Worm (Caenorhabditis elegans) whole organism, midembryonic: ENCODE results near the gene srbc-1.

ENCODE experiments used
- flt-1 ChIP-seq: fragments of 200-800 bp; sonication (Bioruptor generic); IDR thresholded peaks from 2 replicates; pipeline ENCODE4 v1.3.6; 2022; ENCODE audit warnings: missing genetic modification characterization, missing compliant biosample characterization
- klf-2 ChIP-seq: fragments of 200-800 bp; sonication (Bioruptor generic); conservative IDR thresholded peaks from 2 replicates; pipeline ENCODE4 v1.3.6; 2022; ENCODE audit warnings: missing genetic modification reagents, missing genetic modification characterization, missing compliant biosample characterization
- med-1 ChIP-seq: sonication (generic microtip); optimal IDR thresholded peaks from 2 replicates; lab custom pipeline; 2017; ENCODE audit warnings: missing genetic modification characterization, mild to moderate bottlenecking, missing compliant biosample characterization, antibody characterized with exemption, missing genetic modification reagents; ENCODE audit not compliant: insufficient read depth
- tab-1 ChIP-seq: fragments of 200-800 bp; sonication (Bioruptor generic); IDR thresholded peaks from 2 replicates; pipeline ENCODE4 v1.3.6; 2022; ENCODE audit warnings: missing genetic modification characterization, missing compliant biosample characterization
- ztf-23 ChIP-seq: fragments of 200-800 bp; sonication (Bioruptor generic); IDR thresholded peaks from 2 replicates; pipeline ENCODE4 v1.3.6; 2022; ENCODE audit warnings: missing genetic modification reagents, missing genetic modification characterization, missing compliant biosample characterization
- ztf-29 ChIP-seq: fragments of 200-800 bp; sonication (Bioruptor generic); IDR thresholded peaks from 2 replicates; pipeline ENCODE4 v1.3.6; 2022; ENCODE audit warnings: missing genetic modification reagents, missing genetic modification characterization, missing compliant biosample characterization

- TF ChIP-seq klf-2 (GFP tag; lab: Robert Waterston, UW), result no peak
- no peak for TF ChIP-seq tab-1 (GFP tag; lab: Robert Waterston, UW)
- no peak for TF ChIP-seq med-1 (GFP tag; lab: Kevin White, UChicago)
- no peak for TF ChIP-seq flt-1 (GFP tag; lab: Robert Waterston, UW)
- no peak for TF ChIP-seq ztf-23 (GFP tag; lab: Robert Waterston, UW)
- TF ChIP-seq ztf-29 (GFP tag; lab: Robert Waterston, UW), result no peak
These were observed 40.7 kb upstream of the srbc-1 start, which contains the start of gene C17B7.3 for ce11 chrV:3342504-3342903.
